Worm (Caenorhabditis elegans) whole organism, L1 larva: ENCODE results near the gene ZK105.1.

Experiments
- C04F5.9 ChIP-seq: sonication (generic microtip); optimal IDR thresholded peaks from 2 replicates; lab custom pipeline; 2016; ENCODE audit warnings: missing genetic modification characterization, missing compliant biosample characterization
- C16A3.4 ChIP-seq: fragments of 150-350 bp; optimal IDR thresholded peaks from 2 replicates; lab custom pipeline; 2014; ENCODE audit warnings: missing biosample characterization, missing genetic modification characterization
- C34B4.2 ChIP-seq: sonication (generic microtip); optimal IDR thresholded peaks from 2 replicates; lab custom pipeline; 2017; ENCODE audit warnings: mild to moderate bottlenecking, missing genetic modification characterization, missing compliant biosample characterization
- F16B12.6 ChIP-seq: fragments of 150-350 bp; optimal IDR thresholded peaks from 2 replicates; lab custom pipeline; 2014; ENCODE audit warnings: missing biosample characterization, missing genetic modification characterization
- Y116A8C.19 ChIP-seq: sonication (generic microtip); optimal IDR thresholded peaks from 2 replicates; lab custom pipeline; 2016; ENCODE audit warnings: missing compliant biosample characterization, missing genetic modification characterization, borderline replicate concordance
- aha-1 ChIP-seq: fragments of 150-350 bp; optimal IDR thresholded peaks from 2 replicates; lab custom pipeline; 2014; ENCODE audit warnings: missing biosample characterization, missing genetic modification characterization
- alr-1 ChIP-seq: fragments of 200-800 bp; sonication (Bioruptor generic); optimal IDR thresholded peaks from 2 replicates; lab custom pipeline; 2018; ENCODE audit warnings: borderline replicate concordance, mild to moderate bottlenecking, missing genetic modification characterization, missing compliant biosample characterization
- ama-1 ChIP-seq: fragments of 150-350 bp; optimal IDR thresholded peaks from 2 replicates; lab custom pipeline; 2014
- blmp-1 ChIP-seq: fragments of 150-350 bp; optimal IDR thresholded peaks from 2 replicates; lab custom pipeline; 2014; ENCODE audit warnings: missing biosample characterization, missing genetic modification characterization
- ceh-63 ChIP-seq: fragments of 200-800 bp; sonication (Bioruptor generic); optimal IDR thresholded peaks from 2 replicates; lab custom pipeline; 2018; ENCODE audit warnings: mild to moderate bottlenecking, missing genetic modification characterization, missing compliant biosample characterization
- ceh-8 ChIP-seq: fragments of 200-800 bp; sonication (Bioruptor generic); optimal IDR thresholded peaks from 2 replicates; lab custom pipeline; 2018; ENCODE audit warnings: mild to moderate bottlenecking, missing genetic modification characterization, moderate library complexity, missing compliant biosample characterization
- ceh-88 ChIP-seq: fragments of 200-800 bp; sonication (Bioruptor generic); IDR thresholded peaks from 2 replicates; pipeline ENCODE4 v1.3.6; 2022; ENCODE audit warnings: missing genetic modification characterization, missing compliant biosample characterization
- ceh-90 ChIP-seq: sonication (generic microtip); optimal IDR thresholded peaks from 2 replicates; lab custom pipeline; 2016; ENCODE audit warnings: missing genetic modification characterization, missing compliant biosample characterization
- dpl-1 ChIP-seq, 3 experiments: fragments of 150-350 bp in 2 of 3; sonication (generic microtip) in 1 of 3; optimal IDR thresholded peaks; 2 replicates each; lab custom pipeline; 2014 to 2017; ENCODE audit warnings: missing biosample characterization in 3 of 3, missing genetic modification characterization in 3 of 3, missing genetic modification reagents in 3 of 3
- efl-1 ChIP-seq, 4 experiments: fragments of 150-350 bp; optimal IDR thresholded peaks in 3 of 4; peaks in 1 of 4; 1 replicate in 1 of 4; 2 replicates in 3 of 4; lab custom pipeline; 2014; ENCODE audit warnings: missing biosample characterization in 2 of 4, missing genetic modification characterization in 2 of 4, missing genetic modification reagents in 2 of 4
- efl-3 ChIP-seq: fragments of 200-800 bp; sonication (Bioruptor generic); optimal IDR thresholded peaks from 2 replicates; lab custom pipeline; 2018; ENCODE audit warnings: mild to moderate bottlenecking, missing genetic modification characterization, missing compliant biosample characterization
- egl-13 ChIP-seq: sonication (generic microtip); optimal IDR thresholded peaks from 2 replicates; lab custom pipeline; 2016; ENCODE audit warnings: missing genotype, missing genetic modification reagents, missing genetic modification characterization, missing compliant biosample characterization
- egl-27 ChIP-seq, 2 experiments: fragments of 150-350 bp in 1 of 2; sonication (generic microtip); optimal IDR thresholded peaks; 3 replicates each; lab custom pipeline; 2017 to 2018; ENCODE audit warnings: missing biosample characterization in 2 of 2, missing genetic modification characterization in 2 of 2, missing genetic modification reagents in 2 of 2
- elt-3 ChIP-seq, 6 experiments: fragments of 150-350 bp in 1 of 6; sonication (generic microtip); optimal IDR thresholded peaks; 2 replicates each; lab custom pipeline; 2017 to 2018; ENCODE audit warnings: missing biosample characterization in 6 of 6, missing genetic modification characterization in 6 of 6, inconsistent platforms in 1 of 6
- fkh-8 ChIP-seq: sonication (generic microtip); optimal IDR thresholded peaks from 2 replicates; lab custom pipeline; 2016; ENCODE audit warnings: mild to moderate bottlenecking, missing genetic modification characterization, missing compliant biosample characterization
- hpl-2 ChIP-seq: fragments of 150-350 bp; optimal IDR thresholded peaks from 2 replicates; lab custom pipeline; 2014; ENCODE audit warnings: missing biosample characterization, missing genetic modification reagents, missing genetic modification characterization
- isw-1 ChIP-seq: fragments of 200-800 bp; sonication (Bioruptor generic); IDR thresholded peaks from 2 replicates; pipeline ENCODE4 v1.3.6; 2022; ENCODE audit warnings: missing genetic modification characterization, missing compliant biosample characterization
- lin-13 ChIP-seq: fragments of 150-350 bp; optimal IDR thresholded peaks from 2 replicates; lab custom pipeline; 2014; ENCODE audit warnings: missing biosample characterization, missing genetic modification reagents, missing genetic modification characterization
- lin-15B ChIP-seq: fragments of 150-350 bp; sonication (generic microtip); optimal IDR thresholded peaks from 3 replicates; lab custom pipeline; 2014; ENCODE audit warnings: missing biosample characterization, missing genetic modification characterization
- lin-35 ChIP-seq, 2 experiments: fragments of 150-350 bp; optimal IDR thresholded peaks; 2 replicates each; lab custom pipeline; 2014; ENCODE audit warnings: missing biosample characterization in 2 of 2, missing genetic modification characterization in 2 of 2, missing genetic modification reagents in 2 of 2
- lin-39 ChIP-seq: fragments of 150-350 bp; optimal IDR thresholded peaks from 2 replicates; lab custom pipeline; 2014; ENCODE audit warnings: missing biosample characterization, missing genetic modification reagents, missing genetic modification characterization
- lir-3 ChIP-seq: sonication (generic microtip); optimal IDR thresholded peaks from 2 replicates; lab custom pipeline; 2016; ENCODE audit warnings: mild to moderate bottlenecking, missing genetic modification characterization, moderate library complexity, missing compliant biosample characterization; ENCODE audit not compliant: poor library complexity
- mdl-1 ChIP-seq, 2 experiments: fragments of 150-350 bp; optimal IDR thresholded peaks; 2 replicates each; lab custom pipeline; 2014 to 2017; ENCODE audit warnings: missing biosample characterization in 2 of 2, missing genetic modification characterization in 2 of 2, inconsistent platforms in 1 of 2
- mef-2 ChIP-seq: fragments of 150-350 bp; optimal IDR thresholded peaks from 2 replicates; lab custom pipeline; 2014; ENCODE audit warnings: missing biosample characterization, missing genetic modification characterization
- mep-1 ChIP-seq: fragments of 150-350 bp; optimal IDR thresholded peaks from 2 replicates; lab custom pipeline; 2014; ENCODE audit warnings: missing biosample characterization, missing genetic modification characterization
- nhr-11 ChIP-seq: fragments of 150-350 bp; optimal IDR thresholded peaks from 2 replicates; lab custom pipeline; 2014; ENCODE audit warnings: missing biosample characterization, missing genetic modification characterization
- nhr-47 ChIP-seq: sonication (generic microtip); optimal IDR thresholded peaks from 2 replicates; lab custom pipeline; 2016; ENCODE audit warnings: mild to moderate bottlenecking, missing genetic modification characterization, moderate library complexity, missing compliant biosample characterization
- nhr-76 ChIP-seq: sonication (generic microtip); optimal IDR thresholded peaks from 2 replicates; lab custom pipeline; 2017; ENCODE audit warnings: missing biosample characterization, missing genetic modification characterization
- nhr-77 ChIP-seq: fragments of 150-350 bp; optimal IDR thresholded peaks from 2 replicates; lab custom pipeline; 2014; ENCODE audit warnings: missing biosample characterization, missing genetic modification characterization
- nhr-84 ChIP-seq: sonication (generic microtip); optimal IDR thresholded peaks from 2 replicates; lab custom pipeline; 2017; ENCODE audit warnings: missing biosample characterization, missing genetic modification characterization
- nhr-85 ChIP-seq: sonication (generic microtip); peaks from one replicate; lab custom pipeline; 2016; ENCODE audit warnings: missing genetic modification characterization, inconsistent platforms, missing compliant biosample characterization
- rnt-1 ChIP-seq: sonication (generic microtip); optimal IDR thresholded peaks from 2 replicates; lab custom pipeline; 2016; ENCODE audit warnings: mild to moderate bottlenecking, missing genetic modification characterization, moderate library complexity, missing compliant biosample characterization
- snu-23 ChIP-seq: sonication (generic microtip); optimal IDR thresholded peaks from 2 replicates; lab custom pipeline; 2016; ENCODE audit warnings: missing genetic modification characterization, missing compliant biosample characterization
- sox-4 ChIP-seq: sonication (generic microtip); optimal IDR thresholded peaks from 2 replicates; lab custom pipeline; 2016; ENCODE audit warnings: missing genetic modification characterization, missing compliant biosample characterization
- sup-37 ChIP-seq: fragments of 200-800 bp; sonication (Bioruptor generic); optimal IDR thresholded peaks from 2 replicates; lab custom pipeline; 2018; ENCODE audit warnings: mild to moderate bottlenecking, missing genetic modification characterization, missing compliant biosample characterization
- swsn-7 ChIP-seq: sonication (generic microtip); optimal IDR thresholded peaks from 2 replicates; lab custom pipeline; 2016; ENCODE audit warnings: missing genetic modification characterization, missing compliant biosample characterization
- tbx-2 ChIP-seq: sonication (generic microtip); optimal IDR thresholded peaks from 2 replicates; lab custom pipeline; 2016; ENCODE audit warnings: missing genetic modification characterization, missing compliant biosample characterization
- tlp-1 ChIP-seq: fragments of 150-350 bp; optimal IDR thresholded peaks from 2 replicates; lab custom pipeline; 2014; ENCODE audit warnings: missing biosample characterization, missing genetic modification characterization
- unc-130 ChIP-seq: fragments of 150-350 bp; optimal IDR thresholded peaks from 2 replicates; lab custom pipeline; 2017; ENCODE audit warnings: missing biosample characterization, missing genetic modification characterization, inconsistent platforms
- unc-30 ChIP-seq: sonication (generic microtip); optimal IDR thresholded peaks from 2 replicates; lab custom pipeline; 2017; ENCODE audit warnings: missing biosample characterization, missing genetic modification characterization
- unc-62 ChIP-seq: fragments of 150-350 bp; optimal IDR thresholded peaks from 2 replicates; lab custom pipeline; 2014; ENCODE audit warnings: missing biosample characterization, missing genetic modification reagents, missing genetic modification characterization
- unc-98 ChIP-seq: fragments of 200-800 bp; sonication (Bioruptor generic); IDR thresholded peaks from 2 replicates; pipeline ENCODE4 v1.3.6; 2022; ENCODE audit warnings: missing genetic modification characterization, missing compliant biosample characterization
- vab-15 ChIP-seq: sonication (generic microtip); optimal IDR thresholded peaks from 2 replicates; lab custom pipeline; 2017; ENCODE audit warnings: missing genotype, mild to moderate bottlenecking, missing genetic modification characterization, missing compliant biosample characterization
- zip-4 ChIP-seq: fragments of 200-800 bp; sonication (Bioruptor generic); optimal IDR thresholded peaks from 2 replicates; lab custom pipeline; 2018; ENCODE audit warnings: mild to moderate bottlenecking, missing genetic modification characterization, moderate library complexity, missing compliant biosample characterization
- ztf-4 ChIP-seq: fragments of 150-350 bp; optimal IDR thresholded peaks from 2 replicates; lab custom pipeline; 2014; ENCODE audit warnings: missing biosample characterization, missing genetic modification characterization

ZK105.1 gene

ce11 chrV:7728679-7729027 is 14.9 kb downstream of the ZK105.1 start, which contains the start of gene Y97E10C.1:
Y97E10C.1 (plus strand) TSS chrV:7728879.
- no peak for TF ChIP-seq fkh-8 (tag; lab: Kevin White, UChicago)
- TF ChIP-seq ceh-63 (GFP tag; lab: Kevin White, UChicago), result no peak
- TF ChIP-seq blmp-1 (tag; lab: Kevin White, UChicago), result peak; percentile 79
- TF ChIP-seq snu-23 (GFP tag; lab: Kevin White, UChicago), result no peak
- TF ChIP-seq elt-3 (tag; optimal IDR thresholded peaks at IDR 0.05; lab: Kevin White, UChicago), result peak in 1 of 6 experiments; percentile 18
- TF ChIP-seq tbx-2 (tag; lab: Kevin White, UChicago), result no peak
- TF ChIP-seq sox-4, result no peak
- no peak for TF ChIP-seq nhr-11
- TF ChIP-seq nhr-85 (tag; lab: Kevin White, UChicago), result peak; percentile 87
- TF ChIP-seq efl-1 (optimal IDR thresholded peaks at IDR 0.05; lab: Kevin White, UChicago), result no peak
- peak in 1 of 2 experiments; percentile 37 for TF ChIP-seq efl-1 (GFP tag; optimal IDR thresholded peaks at IDR 0.05 in 1 of 2; lab: Kevin White, UChicago)

ce11 chrV:7730488-7730887 is 16.7 kb downstream of the ZK105.1 start:
- TF ChIP-seq mdl-1 (tag; optimal IDR thresholded peaks at IDR 0.05; lab: Kevin White, UChicago) (peak in 1 of 2 experiments; percentile 45), mep-1 (tag; lab: Kevin White, UChicago) (peak; percentile 44), unc-98 (GFP tag; lab: Robert Waterston, UW) (no peak), nhr-76 (tag; lab: Kevin White, UChicago) (no peak), nhr-85 (tag; lab: Kevin White, UChicago) (peak; percentile 69), isw-1 (GFP tag; lab: Robert Waterston, UW) (no peak), rnt-1 (peak; percentile 19), Y116A8C.19 (tag; lab: Kevin White, UChicago) (no peak), nhr-84 (no peak), mef-2 (no peak), unc-62 (no peak), ama-1 (lab: Kevin White, UChicago) (peak; percentile 62), egl-13 (no peak), lin-39 (tag; lab: Kevin White, UChicago) (no peak), lin-15B (tag; lab: Kevin White, UChicago) (no peak), efl-3 (no peak), blmp-1 (tag; lab: Kevin White, UChicago) (peak; percentile 32), sox-4 (no peak), tlp-1 (no peak), ceh-8 (no peak), lin-35 (GFP tag; optimal IDR thresholded peaks at IDR 0.05; lab: Kevin White, UChicago) (peak; percentile 46 to 82), hpl-2 (GFP tag; lab: Kevin White, UChicago) (peak; percentile 55), unc-130 (tag; lab: Kevin White, UChicago) (peak; percentile 13), C04F5.9 (tag; lab: Kevin White, UChicago) (no peak), ceh-90 (tag; lab: Kevin White, UChicago) (no peak), aha-1 (tag; lab: Kevin White, UChicago) (no peak), dpl-1 (GFP tag; optimal IDR thresholded peaks at IDR 0.05; lab: Kevin White, UChicago) (peak; percentile 61 to 65 (median 64)), vab-15 (tag; lab: Kevin White, UChicago) (no peak), nhr-77 (tag; lab: Kevin White, UChicago) (peak; percentile 42), alr-1 (tag; lab: Kevin White, UChicago) (no peak), nhr-11 (no peak), sup-37 (GFP tag; lab: Kevin White, UChicago) (no peak), lir-3 (peak; percentile 48), unc-30 (tag; lab: Kevin White, UChicago) (no peak), egl-27 (tag; optimal IDR thresholded peaks at IDR 0.05; lab: Kevin White, UChicago) (no peak), C34B4.2 (no peak), elt-3 (tag; optimal IDR thresholded peaks at IDR 0.05; lab: Kevin White, UChicago) (peak in 2 of 6 experiments; percentile 2 to 48), swsn-7 (tag; lab: Kevin White, UChicago) (peak; percentile 56), ztf-4 (tag; lab: Kevin White, UChicago) (peak; percentile 73), C16A3.4 (peak; percentile 54), ceh-88 (GFP tag; lab: Robert Waterston, UW) (peak; percentile 38; the same call in 1 of the 2 replicates), F16B12.6 (tag; lab: Kevin White, UChicago) (no peak), efl-1 (optimal IDR thresholded peaks at IDR 0.05; lab: Kevin White, UChicago) (peak; percentile 38 to 52), efl-1 (GFP tag; optimal IDR thresholded peaks at IDR 0.05 in 1 of 2; lab: Kevin White, UChicago) (peak; percentile 47 to 93), zip-4 (GFP tag; lab: Kevin White, UChicago) (no peak), nhr-47 (peak; percentile 59), lin-13 (GFP tag; lab: Kevin White, UChicago) (peak; percentile 42)
